Fruit fly (Drosophila melanogaster) Kc167 (cell line): Measurements from ENCODE around the gene CG32204.

Experiments used
- insv ChIP-seq: fragments of >200 bp; optimal IDR thresholded peaks from 3 replicates; lab custom pipeline; 2018; ENCODE audit warnings: missing external identifiers
- psq ChIP-seq: fragments of >200 bp; optimal IDR thresholded peaks from 2 replicates; lab custom pipeline; 2017; ENCODE audit warnings: missing external identifiers

- TF ChIP-seq psq (lab: Kevin White, UChicago), result no peak
- TF ChIP-seq insv, result no peak
These were observed 21.0 kb downstream of the CG32204 start, which contains the start of gene CG43049 for dm6 chr3L:18924790-18925189.
